Worm (Caenorhabditis elegans) whole organism, late embryonic: Measurements from ENCODE around the gene col-176.

ENCODE experiments used
- T23F11.4 ChIP-seq: fragments of 200-800 bp; sonication (Bioruptor generic); optimal IDR thresholded peaks from 2 replicates; lab custom pipeline; 2018; ENCODE audit warnings: mild to moderate bottlenecking, missing genetic modification characterization, missing compliant biosample characterization
- ceh-45 ChIP-seq: fragments of 200-800 bp; sonication (Bioruptor generic); IDR thresholded peaks from 2 replicates; pipeline ENCODE4 v1.3.6; 2022; ENCODE audit warnings: missing genetic modification reagents, missing genetic modification characterization, missing compliant biosample characterization
- elt-2 ChIP-seq: sonication (generic microtip); optimal IDR thresholded peaks from 2 replicates; lab custom pipeline; 2016; ENCODE audit warnings: missing genetic modification reagents, missing genetic modification characterization, missing compliant biosample characterization
- unc-86 ChIP-seq: sonication (generic microtip); optimal IDR thresholded peaks from 2 replicates; lab custom pipeline; 2016; ENCODE audit warnings: missing genetic modification characterization, missing compliant biosample characterization

DNA sequence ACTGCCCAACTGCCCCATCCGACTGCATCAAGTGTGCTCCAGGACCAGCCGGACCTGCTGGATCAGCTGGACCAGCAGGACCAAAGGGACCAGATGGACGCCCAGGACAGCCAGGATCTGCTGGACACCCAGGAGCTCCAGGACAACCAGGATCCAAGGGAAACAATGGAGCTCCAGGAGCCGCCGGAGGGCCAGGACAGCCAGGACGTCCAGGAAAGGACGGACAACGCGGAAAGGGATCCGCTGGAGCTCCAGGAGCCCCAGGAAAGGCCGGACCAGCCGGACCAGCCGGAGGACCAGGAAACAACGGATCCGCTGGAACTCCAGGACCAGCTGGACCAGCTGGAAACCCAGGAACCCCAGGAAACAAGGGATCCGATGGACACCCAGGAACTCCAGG is 692 bp downstream of the col-176 start:
- TF ChIP-seq elt-2 (tag; lab: Kevin White, UChicago) (no peak), ceh-45 (no peak), T23F11.4 (no peak), unc-86 (no peak)
